Fruit fly (Drosophila melanogaster) Kc167 (cell line): Measurements from ENCODE around the gene TTLL15.

Source experiments
- Myc ChIP-seq: fragments of >200 bp; optimal IDR thresholded peaks from 2 replicates; lab custom pipeline; 2017; ENCODE audit warnings: missing external identifiers
- Sin3A ChIP-seq: fragments of >200 bp; optimal IDR thresholded peaks from 2 replicates; lab custom pipeline; 2018; ENCODE audit warnings: missing external identifiers
- h ChIP-seq: fragments of >200 bp; optimal IDR thresholded peaks from 3 replicates; lab custom pipeline; 2018; ENCODE audit warnings: missing external identifiers
- insv ChIP-seq: fragments of >200 bp; optimal IDR thresholded peaks from 3 replicates; lab custom pipeline; 2018; ENCODE audit warnings: missing external identifiers
- psq ChIP-seq: fragments of >200 bp; optimal IDR thresholded peaks from 2 replicates; lab custom pipeline; 2017; ENCODE audit warnings: missing external identifiers
- ttk ChIP-seq: sonication (Bioruptor generic); optimal IDR thresholded peaks from 2 replicates; lab custom pipeline; 2017; ENCODE audit warnings: missing external identifiers

DNA sequence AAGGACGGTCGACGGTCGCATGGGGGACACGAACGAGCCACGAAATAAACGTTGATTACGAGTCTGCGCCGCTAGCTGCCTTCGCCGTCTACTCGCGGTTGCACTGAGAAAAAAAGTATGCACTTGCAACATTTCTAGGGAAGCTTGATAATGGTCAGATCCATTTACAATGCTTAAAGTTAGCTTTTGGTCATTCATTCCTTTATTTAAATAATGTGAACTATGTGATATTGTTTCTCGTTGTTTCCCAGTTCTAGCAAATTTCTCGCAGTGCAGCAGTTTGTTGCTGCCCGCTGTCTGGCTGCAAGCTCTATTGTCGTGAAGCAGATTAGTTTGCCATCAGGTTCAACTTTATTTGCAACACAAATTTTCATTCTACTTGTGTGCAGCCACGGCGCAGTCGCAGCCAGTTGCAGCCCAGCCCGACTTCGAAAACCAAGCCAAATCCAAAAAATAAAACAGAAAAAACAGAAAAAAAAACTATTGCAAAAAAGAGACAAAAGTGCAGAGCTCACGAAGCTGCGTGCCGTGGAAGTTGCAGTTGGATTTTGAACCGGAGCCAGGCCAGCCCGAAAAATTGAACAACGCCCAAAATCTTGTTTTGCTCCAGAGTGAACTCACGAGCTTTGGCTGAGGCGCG, 17.6 kb downstream of the TTLL15 start:
- TF ChIP-seq Myc (lab: Kevin White, UChicago) (no peak), h (lab: Kevin White, UChicago) (no peak), ttk (no peak), psq (no peak), Sin3A (lab: Kevin White, UChicago) (no peak), insv (lab: Kevin White, UChicago) (no peak)
